Worm (Caenorhabditis elegans) whole organism, L3 larva: ENCODE data around the gene piit-1.

Experiments used
- ama-1 ChIP-seq: fragments of 150-350 bp; optimal IDR thresholded peaks from 2 replicates; lab custom pipeline; 2018
- egl-27 ChIP-seq: sonication (generic microtip); optimal IDR thresholded peaks from 4 replicates; lab custom pipeline; 2017; ENCODE audit warnings: missing biosample characterization, missing genetic modification reagents, missing genetic modification characterization
- jun-1 ChIP-seq: fragments of 150-350 bp; optimal IDR thresholded peaks from 2 replicates; lab custom pipeline; 2014; ENCODE audit warnings: missing biosample characterization, missing genetic modification reagents, missing genetic modification characterization
- lin-39 ChIP-seq: fragments of 150-350 bp; optimal IDR thresholded peaks from 2 replicates; lab custom pipeline; 2018; ENCODE audit warnings: missing biosample characterization, missing genetic modification reagents, missing genetic modification characterization
- nfya-1 ChIP-seq: sonication (generic microtip); optimal IDR thresholded peaks from 2 replicates; lab custom pipeline; 2017; ENCODE audit warnings: missing genetic modification characterization, mild to moderate bottlenecking, missing compliant biosample characterization, antibody characterized with exemption, moderate library complexity; ENCODE audit not compliant: insufficient read depth
- nhr-11 ChIP-seq: fragments of 150-350 bp; optimal IDR thresholded peaks from 2 replicates; lab custom pipeline; 2014; ENCODE audit warnings: missing biosample characterization, missing genetic modification characterization
- nhr-12 ChIP-seq: fragments of 150-350 bp; optimal IDR thresholded peaks from 2 replicates; lab custom pipeline; 2014; ENCODE audit warnings: missing biosample characterization, missing genetic modification characterization
- nhr-67 ChIP-seq: fragments of 150-350 bp; optimal IDR thresholded peaks from 2 replicates; lab custom pipeline; 2014; ENCODE audit warnings: missing biosample characterization, missing genetic modification characterization
- pqm-1 ChIP-seq: fragments of 150-350 bp; optimal IDR thresholded peaks from 2 replicates; lab custom pipeline; 2017; ENCODE audit warnings: missing biosample characterization, missing genetic modification characterization, inconsistent platforms
- tbx-2 ChIP-seq: sonication (generic microtip); optimal IDR thresholded peaks from 2 replicates; lab custom pipeline; 2016; ENCODE audit warnings: mild to moderate bottlenecking, missing genetic modification characterization, missing compliant biosample characterization
- zag-1 ChIP-seq: fragments of 150-350 bp; optimal IDR thresholded peaks from 2 replicates; lab custom pipeline; 2014; ENCODE audit warnings: missing biosample characterization, missing genetic modification characterization
- ztf-4 ChIP-seq: fragments of 150-350 bp; optimal IDR thresholded peaks from 2 replicates; lab custom pipeline; 2014; ENCODE audit warnings: missing biosample characterization, missing genetic modification characterization

- TF ChIP-seq jun-1 (tag; lab: Kevin White, UChicago), result no peak
- no peak for TF ChIP-seq lin-39 (tag; lab: Kevin White, UChicago)
- TF ChIP-seq nhr-12 (tag; lab: Kevin White, UChicago), result no peak
- TF ChIP-seq zag-1 (tag; lab: Kevin White, UChicago), result no peak
- TF ChIP-seq ztf-4 (tag; lab: Kevin White, UChicago), result no peak
- no peak for TF ChIP-seq ama-1 (lab: Kevin White, UChicago)
- TF ChIP-seq nhr-67 (tag; lab: Kevin White, UChicago), result no peak
- no peak for TF ChIP-seq pqm-1
- no peak for TF ChIP-seq nfya-1
- TF ChIP-seq tbx-2, result no peak
- TF ChIP-seq nhr-11 (tag; lab: Kevin White, UChicago), result no peak
- TF ChIP-seq egl-27 (tag; lab: Kevin White, UChicago), result no peak
These were observed 16.1 kb downstream of the piit-1 start for ce11 chrV:11593888-11594287.
